Fruit fly (Drosophila melanogaster): ENCODE data around the gene Sema5c.

DNA sequence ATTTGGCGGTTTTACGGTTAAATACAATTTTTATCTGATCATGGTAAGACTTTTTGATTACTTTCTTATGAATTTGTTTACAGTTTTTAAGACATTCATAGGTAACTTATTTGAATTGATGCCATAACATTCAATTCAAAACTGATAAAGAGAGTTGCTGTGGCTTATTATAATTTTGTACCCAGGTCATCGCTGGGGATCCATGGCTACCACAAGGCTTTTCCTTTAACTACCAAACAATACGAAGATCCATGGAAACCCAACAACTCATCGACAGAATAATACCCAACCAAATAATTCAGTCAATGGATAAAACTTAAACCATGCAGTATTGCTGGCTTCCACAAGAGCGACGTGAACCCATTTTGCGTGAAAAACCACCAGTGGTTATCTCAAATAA, 39.5 kb downstream of the Sema5c start, which contains the start of gene CG6793:
- TF ChIP-seq CG32264 (GFP tag; optimal IDR thresholded peaks at IDR 0.05): no peak
- no peak for TF ChIP-seq usp (GFP tag; optimal IDR thresholded peaks at IDR 0.05)
- TF ChIP-seq OdsH (GFP tag; optimal IDR thresholded peaks at IDR 0.05): no peak
